Worm (Caenorhabditis elegans): ENCODE measurements around the gene ZK105.5.

ZK105.5 gene

ce11 chrV:7672258-7672657 lies 45.3 kb downstream of the ZK105.5 start, which contains the start of gene C12D5.4:
Gene C12D5.4 (plus strand): TSS chrV:7672558.
- TF ChIP-seq fkh-3 (tag; optimal IDR thresholded peaks at IDR 0.05) (no peak), madf-8 (GFP tag; conservative IDR thresholded peaks at IDR 0.05) (no peak)

- TF ChIP-seq rec-8 (tag; optimal IDR thresholded peaks at IDR 0.05) (no peak), sptf-2 (GFP tag; optimal IDR thresholded peaks at IDR 0.05) (no peak), C17E4.6 (GFP tag; IDR thresholded peaks at IDR 0.05) (no peak), fkh-3 (tag; optimal IDR thresholded peaks at IDR 0.05) (no peak), F22D6.2 (tag; optimal IDR thresholded peaks at IDR 0.05) (no peak), ceh-91 (GFP tag; IDR thresholded peaks at IDR 0.05) (no peak), him-1 (tag; optimal IDR thresholded peaks at IDR 0.05) (no peak), nfya-1 (tag; optimal IDR thresholded peaks at IDR 0.05; ENCODE audit: borderline replicate concordance, insufficient read depth) (no peak), let-526 (GFP tag; IDR thresholded peaks at IDR 0.05) (no peak), F52B5.7 (tag; optimal IDR thresholded peaks at IDR 0.05) (no peak), Y95B8A.8 (GFP tag; IDR thresholded peaks at IDR 0.05) (no peak), sdz-38 (tag; optimal IDR thresholded peaks at IDR 0.05) (no peak), hmg-1.2 (GFP tag; IDR thresholded peaks at IDR 0.05) (no peak), nhr-80 (tag; optimal IDR thresholded peaks at IDR 0.05) (no peak), ztf-6 (GFP tag; IDR thresholded peaks at IDR 0.05) (no peak), attf-5 (GFP tag; optimal IDR thresholded peaks at IDR 0.05) (no peak), F10E7.11 (tag; optimal IDR thresholded peaks at IDR 0.05) (no peak)
Observed at ce11 chrV:7667940-7668339, 49.6 kb downstream of the ZK105.5 start, which contains the start of gene C12D5.5. Gene C12D5.5 (plus strand): TSS chrV:7668240.

All from whole organism, young adult.